Fruit fly (Drosophila melanogaster): ENCODE results near the gene f-cup.

The f-cup gene

DNA sequence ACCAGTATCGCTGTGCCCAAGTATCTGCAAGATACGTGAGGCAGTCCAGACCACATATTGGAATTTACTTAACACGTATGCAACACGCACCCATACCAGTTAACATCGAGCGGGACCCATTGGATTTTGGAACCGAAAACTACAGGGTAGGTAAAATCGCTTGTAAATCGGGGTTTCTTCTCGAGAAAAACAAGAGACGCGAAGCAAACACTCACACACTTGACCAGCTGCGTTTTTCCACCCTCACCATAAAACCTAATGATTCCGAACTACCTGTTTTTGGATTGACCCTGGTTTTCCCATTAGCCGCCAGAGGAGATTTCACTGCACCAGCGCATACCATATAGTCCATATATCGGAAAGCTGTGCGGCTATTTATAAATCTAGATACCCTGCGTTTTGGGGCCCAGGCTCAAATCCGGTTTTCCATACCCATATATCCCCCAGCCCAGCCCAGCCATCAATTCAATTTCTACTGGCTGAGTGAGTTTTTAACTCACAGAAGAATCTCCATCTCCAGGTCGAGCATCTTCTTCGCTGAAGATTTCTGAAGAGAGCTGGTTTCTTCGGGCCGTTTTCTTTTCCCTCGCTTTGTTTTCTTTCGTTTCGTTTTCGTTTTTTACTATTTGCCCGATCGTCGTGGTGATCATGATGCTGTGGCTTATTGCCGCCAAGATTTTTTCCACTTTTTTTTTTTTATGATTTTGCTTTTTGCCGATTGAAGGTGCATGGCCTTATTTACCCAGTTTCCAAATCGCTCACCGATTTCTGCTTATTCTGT is 15.2 kb upstream of the f-cup start:
- peak; percentile 17 for TF ChIP-seq Sp1 (GFP tag; optimal IDR thresholded peaks at IDR 0.05)
- peak; percentile 26 for TF ChIP-seq fru (GFP tag; optimal IDR thresholded peaks at IDR 0.05)
- TF ChIP-seq sv (GFP tag; optimal IDR thresholded peaks at IDR 0.05) = no peak
- no peak for TF ChIP-seq Jra (GFP tag; optimal IDR thresholded peaks at IDR 0.05)
- peak; percentile 59 for TF ChIP-seq psq (GFP tag; optimal IDR thresholded peaks at IDR 0.05)
- TF ChIP-seq Dfd (GFP tag; optimal IDR thresholded peaks at IDR 0.05) = no peak
- TF ChIP-seq dl (GFP tag; optimal IDR thresholded peaks at IDR 0.05; ENCODE audit: insufficient read depth in 1 of 2, partially characterized antibody in 2 of 2) = no peak
- TF ChIP-seq CrebA (GFP tag; optimal IDR thresholded peaks at IDR 0.05; ENCODE audit: borderline replicate concordance) = peak; percentile 46

DNA sequence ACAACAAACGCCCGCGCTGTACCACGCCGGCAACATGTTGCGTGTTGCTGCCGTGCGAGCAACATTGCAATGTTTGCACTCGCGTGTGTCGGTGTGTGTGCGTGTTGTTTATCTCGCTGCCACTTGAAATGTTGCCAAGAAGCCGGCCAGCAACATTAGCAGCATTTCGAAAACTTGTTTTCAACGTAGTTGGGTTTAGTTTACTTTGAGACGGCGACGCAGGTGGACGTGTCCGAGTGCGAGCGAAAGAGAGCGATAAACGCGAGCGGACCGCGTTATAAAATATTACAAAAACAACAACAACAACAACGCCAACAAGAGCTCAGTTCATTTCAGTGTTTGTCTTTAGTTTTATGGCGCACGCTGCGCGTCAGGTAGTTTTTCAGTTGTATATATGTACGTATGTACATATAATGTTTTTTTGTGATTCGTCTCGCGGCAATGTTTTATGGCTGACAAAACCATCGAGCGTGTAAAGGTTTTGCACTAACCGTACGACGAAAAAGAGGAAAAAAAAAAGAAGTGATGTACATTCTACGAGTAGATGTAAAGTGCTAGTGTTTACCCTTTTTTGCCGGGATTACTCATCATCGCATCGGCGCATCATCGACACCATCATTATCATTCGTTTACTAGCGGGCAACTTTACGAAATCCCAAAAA is 14.5 kb upstream of the f-cup start, which contains the start of gene kmr:
Gene kmr, plus strand, starts transcription at position 196 of the 662 bp plus-strand sequence.
- TF ChIP-seq Dif (GFP tag; optimal IDR thresholded peaks at IDR 0.05; ENCODE audit: partially characterized antibody) (peak; percentile 34), Sp1 (GFP tag; optimal IDR thresholded peaks at IDR 0.05) (no peak), brk (GFP tag; optimal IDR thresholded peaks at IDR 0.05) (no peak), jim (GFP tag; optimal IDR thresholded peaks at IDR 0.05) (no peak), GATAd (GFP tag; optimal IDR thresholded peaks at IDR 0.05) (no peak), Jra (GFP tag; optimal IDR thresholded peaks at IDR 0.05) (no peak), sage (GFP tag; optimal IDR thresholded peaks at IDR 0.05) (no peak), dl (GFP tag; optimal IDR thresholded peaks at IDR 0.05; ENCODE audit: insufficient read depth in 1 of 2, partially characterized antibody in 2 of 2) (no peak), Abd-B (GFP tag; optimal IDR thresholded peaks at IDR 0.05) (no peak), h (GFP tag; optimal IDR thresholded peaks at IDR 0.05) (peak; percentile 7), fru (GFP tag; optimal IDR thresholded peaks at IDR 0.05) (peak; percentile 61), rgr (GFP tag; optimal IDR thresholded peaks at IDR 0.05) (peak; percentile 12), usp (GFP tag; optimal IDR thresholded peaks at IDR 0.05) (no peak), foxo (GFP tag; optimal IDR thresholded peaks at IDR 0.05) (peak in 1 of 2 experiments; percentile 16), tai (GFP tag; optimal IDR thresholded peaks at IDR 0.05) (peak; percentile 41), dmrt93B (GFP tag; optimal IDR thresholded peaks at IDR 0.05) (no peak), CrebA (GFP tag; optimal IDR thresholded peaks at IDR 0.05; ENCODE audit: borderline replicate concordance) (peak; percentile 43), Myc (optimal IDR thresholded peaks at IDR 0.05) (no peak), Rel (GFP tag; optimal IDR thresholded peaks at IDR 0.05) (no peak), Rel (tag; optimal IDR thresholded peaks at IDR 0.05) (no peak), OdsH (GFP tag; optimal IDR thresholded peaks at IDR 0.05) (no peak), Dfd (GFP tag; optimal IDR thresholded peaks at IDR 0.05) (no peak), Vsx2 (GFP tag; optimal IDR thresholded peaks at IDR 0.05; ENCODE audit: partially characterized antibody) (no peak), ey (GFP tag; optimal IDR thresholded peaks at IDR 0.05) (no peak), Hr78 (GFP tag; optimal IDR thresholded peaks at IDR 0.05) (no peak), Mio (GFP tag; optimal IDR thresholded peaks at IDR 0.05) (no peak), N (GFP tag; optimal IDR thresholded peaks at IDR 0.05) (peak; percentile 26), CG32264 (GFP tag; optimal IDR thresholded peaks at IDR 0.05) (no peak), CG9705 (GFP tag; optimal IDR thresholded peaks at IDR 0.05) (no peak), sv (GFP tag; optimal IDR thresholded peaks at IDR 0.05) (no peak), Hr83 (GFP tag; optimal IDR thresholded peaks at IDR 0.05; ENCODE audit: poor library complexity, severe bottlenecking) (no peak), Hnf4 (GFP tag; optimal IDR thresholded peaks at IDR 0.05) (no peak), psq (GFP tag; optimal IDR thresholded peaks at IDR 0.05) (no peak), br (GFP tag; optimal IDR thresholded peaks at IDR 0.05) (no peak)

DNA sequence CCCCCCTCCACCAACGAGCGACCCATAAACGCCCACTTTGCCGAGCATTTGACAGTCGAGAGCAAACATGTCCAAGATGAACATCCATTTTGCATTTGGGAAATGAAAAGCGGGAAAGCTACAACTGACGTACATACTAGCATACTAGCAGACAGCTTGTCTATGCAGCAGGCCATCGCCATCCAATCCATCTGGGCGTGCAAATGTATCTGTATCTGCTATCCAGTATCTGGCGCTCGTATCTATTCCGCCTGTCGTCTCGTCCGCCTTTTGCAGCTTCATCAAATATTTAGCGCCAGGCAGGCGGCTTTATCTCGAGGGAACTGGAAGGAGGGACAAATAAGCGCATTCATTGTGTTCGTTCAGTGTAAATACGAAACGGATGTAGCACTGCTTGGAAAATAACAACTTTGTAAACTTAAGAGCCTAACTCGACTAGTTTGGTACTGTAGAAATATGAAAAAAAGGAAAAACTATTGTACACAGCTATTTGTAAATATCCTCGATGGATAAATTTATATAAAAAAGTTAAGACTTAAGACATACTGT is 13.4 kb upstream of the f-cup start:
- TF ChIP-seq brk (GFP tag; optimal IDR thresholded peaks at IDR 0.05) (no peak), Hr83 (GFP tag; optimal IDR thresholded peaks at IDR 0.05; ENCODE audit: poor library complexity, severe bottlenecking) (peak; percentile 41), h (GFP tag; optimal IDR thresholded peaks at IDR 0.05) (peak; percentile 3), HLH106 (tag; optimal IDR thresholded peaks at IDR 0.05) (no peak), br (GFP tag; optimal IDR thresholded peaks at IDR 0.05) (peak; percentile 25)

Data from whole organism, wandering third instar larva.